Fruit fly (Drosophila melanogaster): ENCODE measurements around the gene Lar.

The Lar gene

DNA sequence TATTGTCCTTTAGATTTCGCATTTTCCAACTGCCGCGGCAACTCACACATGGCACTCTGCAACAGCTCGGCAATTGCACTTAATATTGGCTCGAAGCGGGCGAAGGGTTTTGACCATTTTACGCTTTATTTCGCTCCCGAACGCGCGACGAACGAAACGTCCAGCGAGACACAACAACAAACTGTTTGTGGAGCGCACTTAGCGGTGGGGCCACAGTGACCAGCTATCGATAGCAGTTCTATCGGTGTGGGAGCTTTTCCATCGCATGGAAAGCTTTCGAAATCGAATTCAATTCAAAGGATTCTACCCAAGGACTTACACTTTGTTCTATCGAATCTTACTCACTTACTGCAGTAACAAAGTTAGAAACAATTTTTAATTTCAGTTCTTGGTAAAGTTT, 170.3 kb downstream of the Lar start, which contains the start of gene CG10631 (continued):
- TF ChIP-seq Sry-δ (GFP tag; optimal IDR thresholded peaks at IDR 0.05) = peak; percentile 89
- no peak for TF ChIP-seq Adf1 (GFP tag; IDR thresholded peaks at IDR 0.05)
- TF ChIP-seq Med (GFP tag) = peak; percentile 75
- TF ChIP-seq Dp (GFP tag; optimal IDR thresholded peaks at IDR 0.05) = peak; percentile 53
- no peak for TF ChIP-seq CG3065 (GFP tag; optimal IDR thresholded peaks at IDR 0.05)
- no peak for TF ChIP-seq Blimp-1 (GFP tag; optimal IDR thresholded peaks at IDR 0.05)
- TF ChIP-seq B-H1 (GFP tag; IDR thresholded peaks at IDR 0.05) = no peak
- no peak for TF ChIP-seq trem (tag; optimal IDR thresholded peaks at IDR 0.05)
- no peak for TF ChIP-seq CG13424 (tag; optimal IDR thresholded peaks at IDR 0.05)
- peak; percentile 75 for TF ChIP-seq zen2 (GFP tag; IDR thresholded peaks at IDR 0.05; ENCODE audit: partially characterized antibody)
- no peak for TF ChIP-seq CG1603 (tag; optimal IDR thresholded peaks at IDR 0.05)
- TF ChIP-seq CG16813 (GFP tag; IDR thresholded peaks at IDR 0.05; ENCODE audit: partially characterized antibody) = peak; percentile 64; the same call in 1 of the 3 replicates
- TF ChIP-seq h (optimal IDR thresholded peaks at IDR 0.05) = no peak
- TF ChIP-seq CG11085 (GFP tag; IDR thresholded peaks at IDR 0.05) = no peak
- TF ChIP-seq NC2α (GFP tag; optimal IDR thresholded peaks at IDR 0.05) = no peak
- no peak for TF ChIP-seq CG34422 (GFP tag; IDR thresholded peaks at IDR 0.05)
- no peak for TF ChIP-seq CG9876 (GFP tag; optimal IDR thresholded peaks at IDR 0.05)
- TF ChIP-seq mam (GFP tag; optimal IDR thresholded peaks at IDR 0.05) = no peak
- TF ChIP-seq jumu (GFP tag; optimal IDR thresholded peaks at IDR 0.05) = no peak
- TF ChIP-seq bbx (GFP tag; IDR thresholded peaks at IDR 0.05; ENCODE audit: partially characterized antibody) = peak; percentile 90
- TF ChIP-seq CG42726 (GFP tag; IDR thresholded peaks at IDR 0.05; ENCODE audit: partially characterized antibody) = peak; percentile 52; the same call in 1 of the 2 replicates
- TF ChIP-seq ERR (GFP tag; optimal IDR thresholded peaks at IDR 0.05) = no peak
- TF ChIP-seq chn (GFP tag; optimal IDR thresholded peaks at IDR 0.05) = no peak
- no peak for TF ChIP-seq Rx (GFP tag; IDR thresholded peaks at IDR 0.05)
- TF ChIP-seq Ets97D (GFP tag; optimal IDR thresholded peaks at IDR 0.05) = peak; percentile 7
- no peak for TF ChIP-seq gt (GFP tag; IDR thresholded peaks at IDR 0.05)
- no peak for TF ChIP-seq CG8388 (GFP tag; optimal IDR thresholded peaks at IDR 0.05)
- TF ChIP-seq gcm2 (GFP tag; optimal IDR thresholded peaks at IDR 0.05) = no peak
- TF ChIP-seq tna (GFP tag; IDR thresholded peaks at IDR 0.05; ENCODE audit: partially characterized antibody) = peak; percentile 81
- TF ChIP-seq Tbp (GFP tag; optimal IDR thresholded peaks at IDR 0.05) = no peak
- no peak for TF ChIP-seq salm (tag; optimal IDR thresholded peaks at IDR 0.05)
- TF ChIP-seq gsb (GFP tag; IDR thresholded peaks at IDR 0.05) = no peak
- TF ChIP-seq Lim3 (GFP tag; IDR thresholded peaks at IDR 0.05) = no peak
- no peak for TF ChIP-seq Nf-YB (GFP tag; optimal IDR thresholded peaks at IDR 0.05)
- peak; percentile 40 for TF ChIP-seq MESR4 (GFP tag; optimal IDR thresholded peaks at IDR 0.05)
- TF ChIP-seq Chrac-16 (GFP tag; optimal IDR thresholded peaks at IDR 0.05) = no peak
- TF ChIP-seq Dll (GFP tag; IDR thresholded peaks at IDR 0.05; ENCODE audit: partially characterized antibody) = peak; percentile 82
- TF ChIP-seq ems (GFP tag; optimal IDR thresholded peaks at IDR 0.05) = no peak
- TF ChIP-seq Fer1 (GFP tag; optimal IDR thresholded peaks at IDR 0.05) = peak; percentile 21
- TF ChIP-seq z (GFP tag; IDR thresholded peaks at IDR 0.05) = no peak
- no peak for TF ChIP-seq rib (GFP tag; IDR thresholded peaks at IDR 0.05)
- TF ChIP-seq mirr (GFP tag; optimal IDR thresholded peaks at IDR 0.05) = no peak
- no peak for TF ChIP-seq eyg (GFP tag; optimal IDR thresholded peaks at IDR 0.05)
- TF ChIP-seq twi (tag; optimal IDR thresholded peaks at IDR 0.05) = no peak
- peak; percentile 36 for TF ChIP-seq CG12659 (GFP tag; optimal IDR thresholded peaks at IDR 0.05)
- no peak for TF ChIP-seq slp2 (GFP tag; optimal IDR thresholded peaks at IDR 0.05)
- TF ChIP-seq vvl (GFP tag; IDR thresholded peaks at IDR 0.05) = peak; percentile 24; the same call in 1 of the 2 replicates
- no peak for TF ChIP-seq CG10267 (tag; optimal IDR thresholded peaks at IDR 0.05)
- no peak for TF ChIP-seq CG12071 (GFP tag; optimal IDR thresholded peaks at IDR 0.05)
- no peak for TF ChIP-seq org-1 (GFP tag; optimal IDR thresholded peaks at IDR 0.05)
- no peak for TF ChIP-seq Doc2 (GFP tag; IDR thresholded peaks at IDR 0.05)
- TF ChIP-seq CG6813 (GFP tag; optimal IDR thresholded peaks at IDR 0.05) = no peak

Data from whole organism, embryonic.